Worm (Caenorhabditis elegans) whole organism, mixed stage, embryonic: ENCODE measurements around the gene B0281.3.

ENCODE experiments used
- M03D4.4 ChIP-seq: sonication (generic microtip); optimal IDR thresholded peaks from 2 replicates; lab custom pipeline; 2017; ENCODE audit warnings: mild to moderate bottlenecking, missing genetic modification characterization, missing compliant biosample characterization
- bed-3 ChIP-seq: fragments of 200-800 bp; sonication (Bioruptor generic); optimal IDR thresholded peaks from 3 replicates; lab custom pipeline; 2018; ENCODE audit warnings: mild to moderate bottlenecking, missing genetic modification characterization, moderate library complexity, missing compliant biosample characterization
- blmp-1 ChIP-seq: fragments of 150-350 bp; optimal IDR thresholded peaks from 2 replicates; lab custom pipeline; 2014; ENCODE audit warnings: missing biosample characterization, missing genetic modification characterization
- ceh-39 ChIP-seq: fragments of 150-350 bp; optimal IDR thresholded peaks from 2 replicates; lab custom pipeline; 2014; ENCODE audit warnings: missing biosample characterization, missing genetic modification characterization
- ceh-83 ChIP-seq: fragments of 200-800 bp; sonication (Bioruptor generic); optimal IDR thresholded peaks from 2 replicates; lab custom pipeline; 2018; ENCODE audit warnings: mild to moderate bottlenecking, missing genetic modification characterization, missing compliant biosample characterization
- ces-1 ChIP-seq: fragments of 150-350 bp; optimal IDR thresholded peaks from 2 replicates; lab custom pipeline; 2014; ENCODE audit warnings: missing biosample characterization, missing genetic modification reagents, missing genetic modification characterization
- cnd-1 ChIP-seq: fragments of 200-800 bp; sonication (Bioruptor generic); optimal IDR thresholded peaks from 2 replicates; lab custom pipeline; 2018; ENCODE audit warnings: mild to moderate bottlenecking, missing genetic modification characterization, missing compliant biosample characterization
- drap-1 ChIP-seq: fragments of 200-800 bp; sonication (Bioruptor generic); optimal IDR thresholded peaks from 3 replicates; lab custom pipeline; 2018; ENCODE audit warnings: mild to moderate bottlenecking, missing genetic modification characterization, missing compliant biosample characterization
- elt-1 ChIP-seq: sonication (generic microtip); optimal IDR thresholded peaks from 2 replicates; lab custom pipeline; 2017; ENCODE audit warnings: missing genetic modification characterization, mild to moderate bottlenecking, missing compliant biosample characterization, antibody characterized with exemption, moderate library complexity, borderline replicate concordance; ENCODE audit not compliant: insufficient read depth
- elt-3 ChIP-seq: fragments of 150-350 bp; optimal IDR thresholded peaks from 2 replicates; lab custom pipeline; 2014; ENCODE audit warnings: missing biosample characterization, missing genetic modification characterization
- flh-1 ChIP-seq: fragments of 200-800 bp; sonication (Bioruptor generic); optimal IDR thresholded peaks from 2 replicates; lab custom pipeline; 2018; ENCODE audit warnings: mild to moderate bottlenecking, missing genetic modification characterization, moderate library complexity, missing compliant biosample characterization
- ham-2 ChIP-seq: fragments of 200-800 bp; sonication (Bioruptor generic); optimal IDR thresholded peaks from 2 replicates; lab custom pipeline; 2018; ENCODE audit warnings: mild to moderate bottlenecking, missing genetic modification characterization, missing compliant biosample characterization
- hlh-1 ChIP-seq: fragments of 150-350 bp; optimal IDR thresholded peaks from 2 replicates; lab custom pipeline; 2014; ENCODE audit warnings: missing biosample characterization, missing genetic modification reagents, missing genetic modification characterization
- lin-13 ChIP-seq: fragments of 150-350 bp; optimal IDR thresholded peaks from 2 replicates; lab custom pipeline; 2014; ENCODE audit warnings: missing biosample characterization, missing genetic modification characterization
- lin-32 ChIP-seq: fragments of 200-800 bp; sonication (Bioruptor generic); optimal IDR thresholded peaks from 2 replicates; lab custom pipeline; 2018; ENCODE audit warnings: mild to moderate bottlenecking, missing genetic modification characterization, missing compliant biosample characterization
- lsy-2 ChIP-seq: fragments of 150-350 bp; optimal IDR thresholded peaks from 2 replicates; lab custom pipeline; 2014; ENCODE audit warnings: missing biosample characterization, missing genetic modification characterization
- mab-5 ChIP-seq: fragments of 150-350 bp; optimal IDR thresholded peaks from 2 replicates; lab custom pipeline; 2014; ENCODE audit warnings: missing biosample characterization, missing genetic modification characterization
- mep-1 ChIP-seq: fragments of 150-350 bp; optimal IDR thresholded peaks from 2 replicates; lab custom pipeline; 2017; ENCODE audit warnings: missing biosample characterization, missing genetic modification reagents, missing genetic modification characterization, inconsistent platforms
- mls-2 ChIP-seq: sonication (generic microtip); optimal IDR thresholded peaks from 2 replicates; lab custom pipeline; 2016; ENCODE audit warnings: mild to moderate bottlenecking, missing genetic modification characterization, moderate library complexity, missing compliant biosample characterization
- nhr-12 ChIP-seq: fragments of 150-350 bp; optimal IDR thresholded peaks from 2 replicates; lab custom pipeline; 2014; ENCODE audit warnings: missing biosample characterization, missing genetic modification characterization
- nhr-2 ChIP-seq: fragments of 150-350 bp; optimal IDR thresholded peaks from 2 replicates; lab custom pipeline; 2014; ENCODE audit warnings: missing biosample characterization, missing genetic modification characterization
- nhr-237 ChIP-seq: fragments of 150-350 bp; optimal IDR thresholded peaks from 2 replicates; lab custom pipeline; 2014; ENCODE audit warnings: missing biosample characterization, missing genetic modification characterization
- nhr-28 ChIP-seq: fragments of 150-350 bp; optimal IDR thresholded peaks from 2 replicates; lab custom pipeline; 2014; ENCODE audit warnings: missing biosample characterization, missing genetic modification characterization
- nhr-76 ChIP-seq: sonication (generic microtip); optimal IDR thresholded peaks from 2 replicates; lab custom pipeline; 2017; ENCODE audit warnings: missing biosample characterization, missing genetic modification characterization
- pha-4 ChIP-seq: fragments of 150-350 bp; optimal IDR thresholded peaks from 2 replicates; lab custom pipeline; 2018; ENCODE audit warnings: missing biosample characterization, missing genetic modification reagents, missing genetic modification characterization
- sem-2 ChIP-seq: fragments of 200-800 bp; sonication (Bioruptor generic); optimal IDR thresholded peaks from 2 replicates; lab custom pipeline; 2018; ENCODE audit warnings: mild to moderate bottlenecking, missing genetic modification characterization, missing compliant biosample characterization
- snpc-4 ChIP-seq: fragments of 150-350 bp; optimal IDR thresholded peaks from 2 replicates; lab custom pipeline; 2014; ENCODE audit warnings: missing biosample characterization, missing genetic modification characterization
- sptf-1 ChIP-seq: sonication (generic microtip); optimal IDR thresholded peaks from 2 replicates; lab custom pipeline; 2017; ENCODE audit warnings: mild to moderate bottlenecking, missing genetic modification characterization, moderate library complexity, missing compliant biosample characterization
- tbx-8 ChIP-seq: fragments of 200-800 bp; sonication (Bioruptor generic); optimal IDR thresholded peaks from 2 replicates; lab custom pipeline; 2018; ENCODE audit warnings: mild to moderate bottlenecking, missing genetic modification characterization, moderate library complexity, missing compliant biosample characterization
- unc-120 ChIP-seq: sonication (generic microtip); optimal IDR thresholded peaks from 2 replicates; lab custom pipeline; 2017; ENCODE audit warnings: missing genetic modification characterization, missing compliant biosample characterization; ENCODE audit not compliant: poor library complexity, severe bottlenecking
- unc-39 ChIP-seq: fragments of 150-350 bp; optimal IDR thresholded peaks from 2 replicates; lab custom pipeline; 2014; ENCODE audit warnings: missing biosample characterization, missing genetic modification characterization
- zip-8 ChIP-seq: fragments of 150-350 bp; optimal IDR thresholded peaks from 2 replicates; lab custom pipeline; 2014; ENCODE audit warnings: missing biosample characterization, missing genetic modification characterization
- ztf-11 ChIP-seq: fragments of 150-350 bp; optimal IDR thresholded peaks from 2 replicates; lab custom pipeline; 2014; ENCODE audit warnings: missing biosample characterization, missing genetic modification characterization

The B0281.3 gene

ce11 chrII:2298742-2299141 lies 8.1 kb upstream of the B0281.3 start, which contains the start of gene B0281.4:
TSS of gene B0281.4 (minus strand) at chrII:2298842.
- no peak for TF ChIP-seq nhr-28 (tag; lab: Kevin White, UChicago)
- TF ChIP-seq nhr-237 (tag; lab: Kevin White, UChicago) = no peak
- no peak for TF ChIP-seq pha-4
- TF ChIP-seq lsy-2 (tag; lab: Kevin White, UChicago) = no peak
- TF ChIP-seq nhr-76 (tag; lab: Kevin White, UChicago) = no peak
- no peak for TF ChIP-seq ceh-83 (GFP tag; lab: Kevin White, UChicago)
- TF ChIP-seq tbx-8 (GFP tag; lab: Kevin White, UChicago) = no peak
- no peak for TF ChIP-seq unc-39 (tag; lab: Kevin White, UChicago)
- no peak for TF ChIP-seq ces-1 (GFP tag; lab: Kevin White, UChicago)
- TF ChIP-seq mep-1 (tag; lab: Kevin White, UChicago) = no peak
- TF ChIP-seq cnd-1 = no peak
- TF ChIP-seq snpc-4 = no peak
- TF ChIP-seq zip-8 = no peak
- no peak for TF ChIP-seq ztf-11 (tag; lab: Kevin White, UChicago)
- TF ChIP-seq ceh-39 = no peak
- no peak for TF ChIP-seq M03D4.4 (tag; lab: Kevin White, UChicago)
- TF ChIP-seq elt-1 = no peak
- TF ChIP-seq sptf-1 (tag; lab: Kevin White, UChicago) = no peak

- TF ChIP-seq ces-1 (GFP tag; lab: Kevin White, UChicago) (no peak), ceh-39 (peak; percentile 21), nhr-2 (tag; lab: Kevin White, UChicago) (peak; percentile 37)
Measured at ce11 chrII:2300861-2301260, 6.0 kb upstream of the B0281.3 start, which contains the start of gene B0281.5. TSS of gene B0281.5 (minus strand) at chrII:2300961.

ce11 chrII:2302330-2302729 lies 4.5 kb upstream of the B0281.3 start, which contains the start of gene B0281.6:
TSS of gene B0281.6 (minus strand) at chrII:2302430.
- TF ChIP-seq drap-1 (GFP tag; lab: Kevin White, UChicago) = no peak
- TF ChIP-seq ces-1 (GFP tag; lab: Kevin White, UChicago) = no peak
- TF ChIP-seq hlh-1 (tag; lab: Kevin White, UChicago) = no peak
- no peak for TF ChIP-seq lin-32 (GFP tag; lab: Kevin White, UChicago)
- no peak for TF ChIP-seq nhr-2 (tag; lab: Kevin White, UChicago)
- no peak for TF ChIP-seq blmp-1 (tag; lab: Kevin White, UChicago)
- TF ChIP-seq cnd-1 = no peak
- TF ChIP-seq sem-2 (GFP tag; lab: Kevin White, UChicago) = no peak
- no peak for TF ChIP-seq snpc-4

ce11 chrII:2304575-2304974 lies 2.3 kb upstream of the B0281.3 start:
- TF ChIP-seq tbx-8 (GFP tag; lab: Kevin White, UChicago) = no peak
- TF ChIP-seq pha-4 = no peak
- no peak for TF ChIP-seq flh-1 (GFP tag; lab: Kevin White, UChicago)
- no peak for TF ChIP-seq mls-2 (tag; lab: Kevin White, UChicago)
- TF ChIP-seq cnd-1 = no peak
- no peak for TF ChIP-seq lsy-2 (tag; lab: Kevin White, UChicago)
- TF ChIP-seq drap-1 (GFP tag; lab: Kevin White, UChicago) = no peak
- no peak for TF ChIP-seq elt-3 (tag; lab: Kevin White, UChicago)
- no peak for TF ChIP-seq bed-3 (GFP tag; lab: Kevin White, UChicago)
- TF ChIP-seq ceh-39 = no peak
- TF ChIP-seq nhr-76 (tag; lab: Kevin White, UChicago) = no peak
- TF ChIP-seq, all 35 proteins: peak for 0

ce11 chrII:2305507-2305906 lies 1.3 kb upstream of the B0281.3 start:
- TF ChIP-seq cnd-1 (no peak), ham-2 (GFP tag; lab: Kevin White, UChicago) (no peak), mab-5 (tag; lab: Kevin White, UChicago) (no peak), pha-4 (no peak), lin-13 (tag; lab: Kevin White, UChicago) (no peak), nhr-76 (tag; lab: Kevin White, UChicago) (no peak), unc-120 (tag; lab: Kevin White, UChicago) (no peak), mls-2 (tag; lab: Kevin White, UChicago) (no peak), M03D4.4 (tag; lab: Kevin White, UChicago) (no peak), snpc-4 (no peak), tbx-8 (GFP tag; lab: Kevin White, UChicago) (no peak), elt-3 (tag; lab: Kevin White, UChicago) (no peak), nhr-28 (tag; lab: Kevin White, UChicago) (no peak), nhr-237 (tag; lab: Kevin White, UChicago) (no peak), nhr-12 (tag; lab: Kevin White, UChicago) (no peak), nhr-2 (tag; lab: Kevin White, UChicago) (no peak)
